Fruit fly (Drosophila melanogaster): ENCODE data around the gene mtgo.
A peak's percentile ranks its signal among the peaks of the same experiment; 100 is the strongest.

The mtgo gene

DNA sequence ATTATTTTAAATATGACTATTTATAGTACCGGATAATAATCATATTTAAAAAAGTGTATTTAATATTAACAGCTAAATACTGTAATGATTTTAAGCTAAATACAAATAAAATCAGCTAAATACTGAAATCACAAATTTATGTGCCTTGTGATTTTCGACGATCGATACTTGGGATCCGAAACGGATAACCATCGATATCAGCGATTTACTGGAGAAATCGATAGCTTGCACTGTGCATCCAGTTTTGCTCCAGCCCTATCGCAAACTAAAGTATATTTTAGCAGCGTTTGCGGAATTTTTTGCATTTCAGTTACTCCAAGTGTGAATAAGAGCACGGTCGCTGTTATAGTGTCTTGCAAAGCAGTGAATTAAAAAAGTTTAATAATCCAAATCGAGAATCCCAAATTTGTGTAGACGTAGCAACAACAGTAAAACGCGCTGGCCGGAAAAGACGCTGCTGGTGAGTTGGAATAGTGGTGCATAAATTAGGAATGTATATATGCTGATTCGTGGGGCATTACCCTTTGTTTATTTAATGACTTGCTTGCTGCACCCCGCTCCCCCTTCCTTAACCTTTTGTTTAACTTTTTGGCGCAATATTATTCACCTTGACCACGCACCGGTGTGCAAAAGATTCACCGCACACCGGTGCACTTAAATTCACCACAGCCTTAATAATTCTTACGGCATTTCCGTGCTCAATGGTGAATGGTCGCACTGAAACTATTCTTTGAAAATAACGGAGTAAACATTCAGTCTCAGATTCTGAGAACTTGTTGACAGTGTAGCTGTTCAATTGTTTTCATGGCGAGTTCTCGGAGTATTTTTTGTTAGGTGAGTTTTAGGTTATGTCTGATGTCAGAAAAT lies 135.2 kb downstream of the mtgo start, which contains the start of the genes grp and squ (continued):
- TF ChIP-seq B-H2 (GFP tag; optimal IDR thresholded peaks at IDR 0.05): no peak
- TF ChIP-seq CG2202 (tag; optimal IDR thresholded peaks at IDR 0.05): no peak
- TF ChIP-seq D19A (tag; optimal IDR thresholded peaks at IDR 0.05): peak; percentile 63
- no peak for TF ChIP-seq Pdp1 (GFP tag; optimal IDR thresholded peaks at IDR 0.05)
- TF ChIP-seq hth (optimal IDR thresholded peaks at IDR 0.05): no peak
- no peak for TF ChIP-seq psq (GFP tag; optimal IDR thresholded peaks at IDR 0.05)
- TF ChIP-seq CG6272 (GFP tag; IDR thresholded peaks at IDR 0.05): peak; percentile 26; the same call in 1 of the 2 replicates
- peak; percentile 36 for TF ChIP-seq CTCF (GFP tag; optimal IDR thresholded peaks at IDR 0.05)
- peak; percentile 29; the same call in 1 of the 3 replicates for TF ChIP-seq ci (GFP tag; IDR thresholded peaks at IDR 0.05)
- TF ChIP-seq CG31388 (GFP tag; optimal IDR thresholded peaks at IDR 0.05): no peak
- TF ChIP-seq Abd-B (GFP tag; optimal IDR thresholded peaks at IDR 0.05): peak; percentile 38
- peak; percentile 36; the same call in 1 of the 2 replicates for TF ChIP-seq rib (GFP tag; IDR thresholded peaks at IDR 0.05)
- no peak for TF ChIP-seq Vsx1 (GFP tag; optimal IDR thresholded peaks at IDR 0.05)
- no peak for TF ChIP-seq CG32767 (GFP tag; IDR thresholded peaks at IDR 0.05)
- TF ChIP-seq Rfx (GFP tag; IDR thresholded peaks at IDR 0.05): peak; percentile 55
- peak; percentile 88 for TF ChIP-seq BEAF-32 (GFP tag; optimal IDR thresholded peaks at IDR 0.05)
- TF ChIP-seq zfh2 (GFP tag; optimal IDR thresholded peaks at IDR 0.05): no peak
- TF ChIP-seq h (optimal IDR thresholded peaks at IDR 0.05): no peak
- TF ChIP-seq CG8290 (GFP tag; optimal IDR thresholded peaks at IDR 0.05): peak; percentile 20
- TF ChIP-seq CG8290 (tag; optimal IDR thresholded peaks at IDR 0.05): peak; percentile 34 to 65
- TF ChIP-seq bbx (GFP tag; IDR thresholded peaks at IDR 0.05; ENCODE audit: partially characterized antibody): peak; percentile 97
- no peak for TF ChIP-seq cas (GFP tag; IDR thresholded peaks at IDR 0.05)
- TF ChIP-seq dpn (GFP tag; optimal IDR thresholded peaks at IDR 0.05): no peak
- no peak for TF ChIP-seq sim (GFP tag; IDR thresholded peaks at IDR 0.05)
- peak; percentile 26; the same call in 1 of the 3 replicates for TF ChIP-seq CG17361 (GFP tag; IDR thresholded peaks at IDR 0.05)
- TF ChIP-seq ems (GFP tag; optimal IDR thresholded peaks at IDR 0.05): no peak
- no peak for TF ChIP-seq ERR (GFP tag; optimal IDR thresholded peaks at IDR 0.05)
- peak; percentile 76 for TF ChIP-seq stwl (tag; optimal IDR thresholded peaks at IDR 0.05)
- TF ChIP-seq CG34422 (GFP tag; IDR thresholded peaks at IDR 0.05): peak; percentile 84; the same call in 1 of the 3 replicates
- no peak for TF ChIP-seq fu2 (GFP tag; optimal IDR thresholded peaks at IDR 0.05)
- TF ChIP-seq gsb (GFP tag; IDR thresholded peaks at IDR 0.05): no peak
- TF ChIP-seq az2 (GFP tag; optimal IDR thresholded peaks at IDR 0.05): no peak
- TF ChIP-seq CG11093 (GFP tag; IDR thresholded peaks at IDR 0.05): no peak
- peak; percentile 48 for TF ChIP-seq MTF-1 (GFP tag; optimal IDR thresholded peaks at IDR 0.05; ENCODE audit: borderline replicate concordance)
- peak; percentile 61 for TF ChIP-seq CG7745 (tag; optimal IDR thresholded peaks at IDR 0.05)
- no peak for TF ChIP-seq CG17359 (tag; optimal IDR thresholded peaks at IDR 0.05)
- TF ChIP-seq CkIIα-i1 (GFP tag; IDR thresholded peaks at IDR 0.05): peak; percentile 9; the same call in 1 of the 2 replicates
- no peak for TF ChIP-seq slbo (GFP tag; IDR thresholded peaks at IDR 0.05)
- peak; percentile 32 for TF ChIP-seq CG2712 (tag; optimal IDR thresholded peaks at IDR 0.05)
- no peak for TF ChIP-seq CG14965 (GFP tag; optimal IDR thresholded peaks at IDR 0.05; ENCODE audit: borderline replicate concordance)
- no peak for TF ChIP-seq sima (GFP tag; optimal IDR thresholded peaks at IDR 0.05)
- TF ChIP-seq Hmx (GFP tag; optimal IDR thresholded peaks at IDR 0.05): no peak
- TF ChIP-seq CG18619 (GFP tag; optimal IDR thresholded peaks at IDR 0.05): no peak
- no peak for TF ChIP-seq ham (GFP tag; IDR thresholded peaks at IDR 0.05)
- TF ChIP-seq Lhr (GFP tag; optimal IDR thresholded peaks at IDR 0.05): peak; percentile 22
- peak; percentile 92 for TF ChIP-seq CG7928 (GFP tag; optimal IDR thresholded peaks at IDR 0.05)
- no peak for TF ChIP-seq CG2120 (GFP tag; optimal IDR thresholded peaks at IDR 0.05)
- peak; percentile 8 for TF ChIP-seq CG2875 (GFP tag; optimal IDR thresholded peaks at IDR 0.05)
- no peak for TF ChIP-seq dmrt11E (tag; optimal IDR thresholded peaks at IDR 0.05)
- TF ChIP-seq nmo (GFP tag; optimal IDR thresholded peaks at IDR 0.05): peak; percentile 31
- TF ChIP-seq eve (GFP tag; optimal IDR thresholded peaks at IDR 0.05): peak in 1 of 2 experiments; percentile 82

All from whole organism, embryonic.